Worm (Caenorhabditis elegans) whole organism, early embryonic: ENCODE data around the gene ttr-40.

Experiments used
- B0310.2 ChIP-seq: sonication (generic microtip); optimal IDR thresholded peaks from 2 replicates; lab custom pipeline; 2016; ENCODE audit warnings: mild to moderate bottlenecking, missing genetic modification characterization, missing compliant biosample characterization
- F13C5.2 ChIP-seq: sonication (generic microtip); optimal IDR thresholded peaks from 2 replicates; lab custom pipeline; 2017; ENCODE audit warnings: mild to moderate bottlenecking, missing genetic modification characterization, inconsistent platforms, missing compliant biosample characterization
- aly-1 ChIP-seq: sonication (generic microtip); optimal IDR thresholded peaks from 2 replicates; lab custom pipeline; 2016; ENCODE audit warnings: missing genetic modification characterization, missing compliant biosample characterization
- ama-1 ChIP-seq: fragments of 150-350 bp; optimal IDR thresholded peaks from 2 replicates; lab custom pipeline; 2014
- ceh-13 ChIP-seq: fragments of 200-800 bp; sonication (Bioruptor generic); optimal IDR thresholded peaks from 2 replicates; lab custom pipeline; 2018; ENCODE audit warnings: mild to moderate bottlenecking, missing genetic modification characterization, missing compliant biosample characterization
- ceh-36 ChIP-seq: sonication (generic microtip); optimal IDR thresholded peaks from 2 replicates; lab custom pipeline; 2016; ENCODE audit warnings: missing genetic modification characterization, inconsistent platforms, missing compliant biosample characterization
- ets-7 ChIP-seq: sonication (generic microtip); optimal IDR thresholded peaks from 2 replicates; lab custom pipeline; 2016; ENCODE audit warnings: missing genotype, missing genetic modification characterization, missing compliant biosample characterization
- flt-1 ChIP-seq: fragments of 200-800 bp; sonication (Bioruptor generic); IDR thresholded peaks from 2 replicates; pipeline ENCODE4 v1.3.6; 2022; ENCODE audit warnings: missing genetic modification characterization, missing compliant biosample characterization
- hmbx-1 ChIP-seq: sonication (generic microtip); optimal IDR thresholded peaks from 2 replicates; lab custom pipeline; 2016; ENCODE audit warnings: mild to moderate bottlenecking, missing genetic modification characterization, missing compliant biosample characterization
- hmg-4 ChIP-seq: fragments of 200-800 bp; sonication (Bioruptor generic); optimal IDR thresholded peaks from 2 replicates; lab custom pipeline; 2018; ENCODE audit warnings: mild to moderate bottlenecking, missing genetic modification characterization, missing compliant biosample characterization
- hnd-1 ChIP-seq: sonication (generic microtip); optimal IDR thresholded peaks from 2 replicates; lab custom pipeline; 2016; ENCODE audit warnings: missing genetic modification characterization, missing compliant biosample characterization
- pes-1 ChIP-seq: fragments of 200-800 bp; sonication (Bioruptor generic); IDR thresholded peaks from 2 replicates; pipeline ENCODE4 v1.3.6; 2022; ENCODE audit warnings: missing genetic modification reagents, missing genetic modification characterization, missing compliant biosample characterization
- scrt-1 ChIP-seq: fragments of 200-800 bp; sonication (Bioruptor generic); IDR thresholded peaks from 2 replicates; pipeline ENCODE4 v1.3.6; 2022; ENCODE audit warnings: missing genetic modification characterization, missing compliant biosample characterization
- sea-1 ChIP-seq: fragments of 200-800 bp; sonication (Bioruptor generic); conservative IDR thresholded peaks from 2 replicates; pipeline ENCODE4 v1.3.6; 2022; ENCODE audit warnings: missing genetic modification characterization, missing compliant biosample characterization
- tbx-11 ChIP-seq: fragments of 200-800 bp; sonication (Bioruptor generic); IDR thresholded peaks from 2 replicates; pipeline ENCODE4 v1.3.6; 2022; ENCODE audit warnings: missing genetic modification characterization, missing compliant biosample characterization
- tbx-37 ChIP-seq: fragments of 200-800 bp; sonication (Bioruptor generic); conservative IDR thresholded peaks from 2 replicates; pipeline ENCODE4 v1.3.6; 2022; ENCODE audit warnings: missing genetic modification reagents, missing genetic modification characterization, missing compliant biosample characterization
- tra-4 ChIP-seq: sonication (generic microtip); optimal IDR thresholded peaks from 2 replicates; lab custom pipeline; 2017; ENCODE audit warnings: missing genetic modification characterization, missing compliant biosample characterization

The ttr-40 gene

ce11 chrV:9370986-9371385, 15.7 kb upstream of the ttr-40 start, which contains the start of gene E02C12.6:
Gene E02C12.6 (minus strand): TSS chrV:9371086.
- TF ChIP-seq scrt-1, result no peak
- TF ChIP-seq flt-1 (GFP tag; lab: Robert Waterston, UW), result no peak
- TF ChIP-seq ceh-13, result no peak
- TF ChIP-seq hmbx-1 (tag; lab: Kevin White, UChicago), result no peak
- TF ChIP-seq F13C5.2 (tag; lab: Kevin White, UChicago), result no peak
- TF ChIP-seq ets-7 (tag; lab: Kevin White, UChicago), result no peak
- no peak for TF ChIP-seq ama-1 (lab: Kevin White, UChicago)
- TF ChIP-seq hmg-4 (GFP tag; lab: Kevin White, UChicago), result no peak
- no peak for TF ChIP-seq sea-1 (GFP tag; lab: Robert Waterston, UW)
- no peak for TF ChIP-seq tbx-37

ce11 chrV:9359674-9360073, 4.4 kb upstream of the ttr-40 start, which contains the start of gene gpa-3:
Gene gpa-3 (minus strand): TSS chrV:9359774.
- TF ChIP-seq B0310.2 (tag; lab: Kevin White, UChicago) (no peak), sea-1 (GFP tag; lab: Robert Waterston, UW) (no peak), scrt-1 (no peak), pes-1 (no peak)

- TF ChIP-seq ama-1 (lab: Kevin White, UChicago) (no peak), sea-1 (GFP tag; lab: Robert Waterston, UW) (no peak), scrt-1 (no peak), tra-4 (tag; lab: Kevin White, UChicago) (no peak), hmg-4 (GFP tag; lab: Kevin White, UChicago) (no peak), ets-7 (tag; lab: Kevin White, UChicago) (no peak), hmbx-1 (tag; lab: Kevin White, UChicago) (no peak)
These were observed 1.1 kb upstream of the ttr-40 start, which contains the start of gene ttr-49 for ce11 chrV:9356345-9356744. Gene ttr-49 (minus strand): TSS chrV:9356515.

- TF ChIP-seq aly-1 (tag; lab: Kevin White, UChicago) (no peak), sea-1 (GFP tag; lab: Robert Waterston, UW) (no peak), B0310.2 (tag; lab: Kevin White, UChicago) (no peak), tra-4 (tag; lab: Kevin White, UChicago) (no peak), hmg-4 (GFP tag; lab: Kevin White, UChicago) (no peak), tbx-37 (no peak), hnd-1 (tag; lab: Kevin White, UChicago) (no peak), scrt-1 (no peak), flt-1 (GFP tag; lab: Robert Waterston, UW) (no peak), hmbx-1 (tag; lab: Kevin White, UChicago) (no peak), pes-1 (no peak), ceh-13 (no peak), F13C5.2 (tag; lab: Kevin White, UChicago) (no peak), ets-7 (tag; lab: Kevin White, UChicago) (no peak), ceh-36 (tag; lab: Kevin White, UChicago) (no peak), tbx-11 (GFP tag; lab: Robert Waterston, UW) (no peak), ama-1 (lab: Kevin White, UChicago) (no peak)
These were observed 2.3 kb downstream of the ttr-40 start, which contains the start of gene srx-46 for ce11 chrV:9352947-9353346. Gene srx-46 (plus strand): TSS chrV:9353247.

DNA sequence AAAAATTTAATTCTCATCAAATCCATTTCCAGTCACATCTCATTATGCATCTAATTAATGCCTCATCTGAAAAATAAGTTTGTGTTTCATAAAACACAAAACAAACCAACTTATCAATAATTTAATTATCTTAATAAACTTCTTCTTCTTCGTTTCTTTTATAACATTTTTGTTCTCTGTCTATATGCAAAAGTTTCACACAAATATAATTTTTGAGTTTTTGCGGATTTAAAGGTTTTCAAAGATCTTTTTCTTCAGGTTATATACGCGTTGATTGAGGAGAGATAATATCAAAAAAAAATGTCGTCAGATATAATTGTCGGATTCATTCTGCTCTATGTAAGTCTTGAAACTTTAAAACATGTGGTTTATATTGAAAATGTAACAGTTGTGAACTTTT, 5.6 kb downstream of the ttr-40 start, which contains the start of gene srx-47:
TSS of gene srx-47 (plus strand) at position 301 of the 400 bp plus-strand sequence.
- TF ChIP-seq B0310.2 (tag; lab: Kevin White, UChicago) (no peak), ama-1 (lab: Kevin White, UChicago) (no peak), F13C5.2 (tag; lab: Kevin White, UChicago) (no peak), ceh-36 (tag; lab: Kevin White, UChicago) (no peak), tra-4 (tag; lab: Kevin White, UChicago) (no peak), ceh-13 (no peak), hmbx-1 (tag; lab: Kevin White, UChicago) (no peak), ets-7 (tag; lab: Kevin White, UChicago) (no peak), hmg-4 (GFP tag; lab: Kevin White, UChicago) (no peak), sea-1 (GFP tag; lab: Robert Waterston, UW) (no peak), tbx-11 (GFP tag; lab: Robert Waterston, UW) (no peak), pes-1 (no peak), tbx-37 (no peak), scrt-1 (no peak), aly-1 (tag; lab: Kevin White, UChicago) (no peak), flt-1 (GFP tag; lab: Robert Waterston, UW) (no peak), hnd-1 (tag; lab: Kevin White, UChicago) (no peak)

DNA sequence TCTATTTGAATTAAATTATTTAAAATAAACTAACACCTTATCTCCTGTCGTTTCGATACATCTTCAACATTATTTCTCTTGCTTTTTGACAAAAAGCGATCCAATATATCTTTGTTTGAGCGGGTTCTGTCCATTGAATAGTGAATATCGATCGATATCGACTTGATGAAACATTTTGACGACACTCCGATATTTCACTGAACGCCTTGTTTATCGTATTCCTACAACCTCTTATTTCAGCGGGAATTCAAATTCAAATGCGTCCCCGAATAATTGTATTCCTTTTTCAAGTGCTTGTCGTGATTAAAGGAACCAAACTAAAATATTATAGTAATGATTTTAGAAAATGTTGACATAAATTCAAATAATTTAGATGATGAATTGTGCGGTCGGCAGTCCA, 8.5 kb downstream of the ttr-40 start, which contains the start of the genes K07B1.7 and try-5:
TSS of gene K07B1.7 (minus strand) at position 159 of the 400 bp plus-strand sequence.
TSS of gene try-5 (plus strand) at position 241 of the 400 bp plus-strand sequence.
- TF ChIP-seq F13C5.2 (tag; lab: Kevin White, UChicago) (no peak), hmbx-1 (tag; lab: Kevin White, UChicago) (no peak), ama-1 (lab: Kevin White, UChicago) (no peak), ceh-36 (tag; lab: Kevin White, UChicago) (no peak), sea-1 (GFP tag; lab: Robert Waterston, UW) (no peak), tra-4 (tag; lab: Kevin White, UChicago) (no peak), hmg-4 (GFP tag; lab: Kevin White, UChicago) (no peak), flt-1 (GFP tag; lab: Robert Waterston, UW) (no peak), aly-1 (tag; lab: Kevin White, UChicago) (no peak), scrt-1 (no peak), hnd-1 (tag; lab: Kevin White, UChicago) (no peak), pes-1 (no peak), ets-7 (tag; lab: Kevin White, UChicago) (no peak), tbx-37 (no peak)
